Fruit fly (Drosophila melanogaster) whole organism, embryonic: ENCODE measurements around the gene CG14881.

Experiments used
- Atf6 ChIP-seq: fragments of 200-800 bp; sonication (Bioruptor generic); IDR thresholded peaks from 2 replicates; pipeline ENCODE4 v1.3.6; 2022; ENCODE audit warnings: missing biosample characterization, missing genetic modification characterization
- CG10147 ChIP-seq: fragments of 200-800 bp; sonication (Bioruptor generic); optimal IDR thresholded peaks from 2 replicates; lab custom pipeline; 2019; ENCODE audit warnings: missing biosample characterization, mild to moderate bottlenecking, missing genetic modification characterization, moderate library complexity
- CG10209 ChIP-seq: fragments of 200-800 bp; sonication (Bioruptor generic); optimal IDR thresholded peaks from 3 replicates; lab custom pipeline; 2017; ENCODE audit warnings: missing biosample characterization, mild to moderate bottlenecking, missing genetic modification characterization, missing genetic modification reagents
- CG10462 ChIP-seq: fragments of 200-800 bp; sonication (Bioruptor generic); optimal IDR thresholded peaks from 2 replicates; lab custom pipeline; 2016; ENCODE audit warnings: missing biosample characterization, missing genetic modification characterization
- CG12391 ChIP-seq: fragments of 200-800 bp; sonication (Bioruptor generic); optimal IDR thresholded peaks from 3 replicates; lab custom pipeline; 2018; ENCODE audit warnings: missing biosample characterization, mild to moderate bottlenecking, missing genetic modification characterization, moderate library complexity
- CG13424 ChIP-seq: fragments of 200-800 bp; sonication (Bioruptor generic); optimal IDR thresholded peaks from 2 replicates; lab custom pipeline; 2019; ENCODE audit warnings: missing biosample characterization, mild to moderate bottlenecking, missing genetic modification characterization, moderate library complexity
- CG14050 ChIP-seq: fragments of 200-800 bp; sonication (Bioruptor generic); IDR thresholded peaks from 3 replicates; pipeline ENCODE4 v1.3.6; 2022; ENCODE audit warnings: missing biosample characterization, missing genetic modification characterization
- CG15073 ChIP-seq: fragments of 200-800 bp; sonication (Bioruptor generic); optimal IDR thresholded peaks from 2 replicates; lab custom pipeline; 2016; ENCODE audit warnings: missing biosample characterization, missing genetic modification characterization
- CG15601 ChIP-seq: fragments of 200-800 bp; sonication (Bioruptor generic); optimal IDR thresholded peaks from 3 replicates; lab custom pipeline; 2019; ENCODE audit warnings: missing biosample characterization, mild to moderate bottlenecking, missing genetic modification characterization, moderate library complexity
- CG1602 ChIP-seq: fragments of 200-800 bp; sonication (Bioruptor generic); optimal IDR thresholded peaks from 3 replicates; lab custom pipeline; 2016; ENCODE audit warnings: missing biosample characterization, missing genetic modification characterization
- CG16863 ChIP-seq: fragments of 200-800 bp; sonication (Bioruptor generic); optimal IDR thresholded peaks from 3 replicates; lab custom pipeline; 2016; ENCODE audit warnings: missing biosample characterization, missing genetic modification characterization
- CG17328 ChIP-seq: fragments of 200-800 bp; sonication (Bioruptor generic); IDR thresholded peaks from 2 replicates; pipeline ENCODE4 v1.3.6; 2022; ENCODE audit warnings: missing biosample characterization, missing genetic modification characterization
- CG18476 ChIP-seq: fragments of 200-800 bp; sonication (Bioruptor generic); optimal IDR thresholded peaks from 2 replicates; lab custom pipeline; 2016; ENCODE audit warnings: missing biosample characterization, mild to moderate bottlenecking, missing genetic modification characterization
- CG2875 ChIP-seq: fragments of 200-800 bp; sonication (Bioruptor generic); optimal IDR thresholded peaks from 2 replicates; lab custom pipeline; 2017; ENCODE audit warnings: missing biosample characterization, mild to moderate bottlenecking, missing genetic modification characterization, missing genetic modification reagents
- CG31441 ChIP-seq: fragments of 200-800 bp; sonication (Bioruptor generic); IDR thresholded peaks from 2 replicates; pipeline ENCODE4 v1.3.6; 2022; ENCODE audit warnings: missing biosample characterization, missing genetic modification characterization
- CG3163 ChIP-seq: fragments of 200-800 bp; sonication (Bioruptor generic); optimal IDR thresholded peaks from 3 replicates; lab custom pipeline; 2016; ENCODE audit warnings: missing biosample characterization, missing genetic modification characterization
- CG6791 ChIP-seq: fragments of 200-800 bp; sonication (Bioruptor generic); IDR thresholded peaks from 3 replicates; pipeline ENCODE4 v1.3.6; 2022; ENCODE audit warnings: missing biosample characterization, missing genetic modification characterization; ENCODE audit not compliant: partially characterized antibody
- CG7271 ChIP-seq: fragments of 200-800 bp; sonication (Bioruptor generic); optimal IDR thresholded peaks from 2 replicates; lab custom pipeline; 2018; ENCODE audit warnings: missing biosample characterization, mild to moderate bottlenecking, missing genetic modification characterization, moderate library complexity
- CG8290 ChIP-seq, 3 experiments: fragments of 200-800 bp; sonication (Bioruptor generic); optimal IDR thresholded peaks; 2 replicates each; lab custom pipeline; 2016 to 2019; ENCODE audit warnings: missing biosample characterization in 3 of 3, missing genetic modification characterization in 3 of 3, mild to moderate bottlenecking in 2 of 3, moderate library complexity in 1 of 3
- Dek ChIP-seq: fragments of 200-800 bp; sonication (Bioruptor generic); optimal IDR thresholded peaks from 3 replicates; lab custom pipeline; 2019; ENCODE audit warnings: missing biosample characterization, mild to moderate bottlenecking, missing genetic modification characterization, moderate library complexity
- Dip3 ChIP-seq: fragments of 200-800 bp; sonication (Bioruptor generic); optimal IDR thresholded peaks from 3 replicates; lab custom pipeline; 2016; ENCODE audit warnings: missing biosample characterization, missing genetic modification characterization
- Dll ChIP-seq: fragments of 200-800 bp; sonication (Bioruptor generic); IDR thresholded peaks from 4 replicates; pipeline ENCODE4 v1.3.6; 2022; ENCODE audit warnings: missing biosample characterization, missing genetic modification characterization; ENCODE audit not compliant: partially characterized antibody
- Doc2 ChIP-seq: fragments of 200-800 bp; sonication (Bioruptor generic); IDR thresholded peaks from 2 replicates; pipeline ENCODE4 v1.3.6; 2022; ENCODE audit warnings: missing biosample characterization, missing genetic modification characterization
- Doc3 ChIP-seq: fragments of 200-800 bp; sonication (Bioruptor generic); IDR thresholded peaks from 3 replicates; pipeline ENCODE4 v1.3.6; 2022; ENCODE audit warnings: missing biosample characterization, missing genetic modification characterization; ENCODE audit not compliant: partially characterized antibody
- Dp ChIP-seq: fragments of 200-800 bp; sonication (Bioruptor generic); optimal IDR thresholded peaks from 2 replicates; lab custom pipeline; 2018; ENCODE audit warnings: missing biosample characterization, mild to moderate bottlenecking, missing genetic modification characterization, moderate library complexity
- Eip74EF ChIP-seq, 2 experiments: fragments of 200-800 bp in 1 of 2; fragments of >200 bp in 1 of 2; sonication (Bioruptor generic) in 1 of 2; optimal IDR thresholded peaks; 2 replicates each; lab custom pipeline; 2017 to 2019; ENCODE audit warnings: missing biosample characterization in 2 of 2, missing genetic modification characterization in 2 of 2, mild to moderate bottlenecking in 1 of 2, moderate library complexity in 1 of 2
- Ets65A ChIP-seq: fragments of 200-800 bp; sonication (Bioruptor generic); peaks from one replicate; lab custom pipeline; 2016; ENCODE audit warnings: missing biosample characterization, missing genetic modification characterization
- HLH54F ChIP-seq: fragments of 200-800 bp; sonication (Bioruptor generic); optimal IDR thresholded peaks from 3 replicates; lab custom pipeline; 2016; ENCODE audit warnings: missing biosample characterization, missing genetic modification characterization
- Hr3 ChIP-seq: fragments of 200-800 bp; sonication (Bioruptor generic); optimal IDR thresholded peaks from 3 replicates; lab custom pipeline; 2016; ENCODE audit warnings: missing biosample characterization, missing genetic modification characterization
- Lim3 ChIP-seq: fragments of 200-800 bp; sonication (Bioruptor generic); IDR thresholded peaks from 2 replicates; pipeline ENCODE4 v1.3.6; 2022; ENCODE audit warnings: missing biosample characterization, missing genetic modification characterization
- MTF-1 ChIP-seq: fragments of 200-800 bp; sonication (Bioruptor generic); optimal IDR thresholded peaks from 2 replicates; lab custom pipeline; 2018; ENCODE audit warnings: missing biosample characterization, mild to moderate bottlenecking, missing genetic modification characterization, borderline replicate concordance
- Meics ChIP-seq: fragments of 200-800 bp; sonication (Bioruptor generic); optimal IDR thresholded peaks from 2 replicates; lab custom pipeline; 2017; ENCODE audit warnings: missing biosample characterization, mild to moderate bottlenecking, missing genetic modification characterization
- Taf1 ChIP-seq: fragments of 200-800 bp; sonication (Bioruptor generic); IDR thresholded peaks from 2 replicates; pipeline ENCODE4 v1.3.6; 2022; ENCODE audit warnings: missing biosample characterization, missing genetic modification characterization
- Usf ChIP-seq: fragments of 200-800 bp; sonication (Bioruptor generic); optimal IDR thresholded peaks from 2 replicates; lab custom pipeline; 2017; ENCODE audit warnings: missing genotype, missing biosample characterization, missing genetic modification characterization
- chif ChIP-seq, 2 experiments: fragments of 200-800 bp; sonication (Bioruptor generic); optimal IDR thresholded peaks; 3 replicates each; lab custom pipeline; 2016; ENCODE audit warnings: missing biosample characterization in 2 of 2, missing genetic modification characterization in 2 of 2
- dpn ChIP-seq, 2 experiments: fragments of 200-800 bp; sonication (Bioruptor generic); optimal IDR thresholded peaks; 3 replicates each; lab custom pipeline; 2016; ENCODE audit warnings: missing biosample characterization in 2 of 2, missing genetic modification characterization in 2 of 2
- dysf ChIP-seq: fragments of 200-800 bp; sonication (Bioruptor generic); IDR thresholded peaks from 3 replicates; pipeline ENCODE4 v1.3.6; 2022; ENCODE audit warnings: missing biosample characterization, missing genetic modification characterization
- fd3F ChIP-seq: fragments of 200-800 bp; sonication (Bioruptor generic); optimal IDR thresholded peaks from 2 replicates; lab custom pipeline; 2018; ENCODE audit warnings: missing biosample characterization, mild to moderate bottlenecking, missing genetic modification characterization, moderate library complexity
- her ChIP-seq: fragments of 200-800 bp; sonication (Bioruptor generic); optimal IDR thresholded peaks from 2 replicates; lab custom pipeline; 2016; ENCODE audit warnings: missing biosample characterization, missing genetic modification characterization
- hkb ChIP-seq, 2 experiments: fragments of 200-800 bp in 1 of 2; fragments of >200 bp in 1 of 2; sonication (Bioruptor generic) in 1 of 2; IDR thresholded peaks in 1 of 2; optimal IDR thresholded peaks in 1 of 2; 2 replicates each; pipeline versions ENCODE4 v1.3.6 to Lab custom; 2017 to 2022; ENCODE audit warnings: missing biosample characterization in 1 of 2, missing genetic modification characterization in 1 of 2
- odd ChIP-seq: fragments of 200-800 bp; sonication (Bioruptor generic); optimal IDR thresholded peaks from 2 replicates; lab custom pipeline; 2017; ENCODE audit warnings: missing biosample characterization, mild to moderate bottlenecking, missing genetic modification characterization
- sens ChIP-seq: fragments of 200-800 bp; sonication (Bioruptor generic); peaks from one replicate; lab custom pipeline; 2016; ENCODE audit warnings: missing biosample characterization, missing genetic modification characterization
- seq ChIP-seq: fragments of 200-800 bp; sonication (Bioruptor generic); IDR thresholded peaks from 2 replicates; pipeline ENCODE4 v1.3.6; 2022; ENCODE audit warnings: missing biosample characterization, missing genetic modification characterization
- tna ChIP-seq: fragments of 200-800 bp; sonication (Bioruptor generic); IDR thresholded peaks from 2 replicates; pipeline ENCODE4 v1.3.6; 2022; ENCODE audit warnings: missing biosample characterization, missing genetic modification characterization; ENCODE audit not compliant: partially characterized antibody
- trem ChIP-seq: fragments of 200-800 bp; optimal IDR thresholded peaks from 3 replicates; lab custom pipeline; 2019; ENCODE audit warnings: missing biosample characterization, mild to moderate bottlenecking, missing genetic modification characterization, moderate library complexity
- wek ChIP-seq: fragments of 200-800 bp; sonication (Bioruptor generic); optimal IDR thresholded peaks from 3 replicates; lab custom pipeline; 2018; ENCODE audit warnings: missing biosample characterization, mild to moderate bottlenecking, missing genetic modification characterization, moderate library complexity
- zen ChIP-seq: fragments of 200-800 bp; sonication (Bioruptor generic); optimal IDR thresholded peaks from 3 replicates; lab custom pipeline; 2018; ENCODE audit warnings: missing biosample characterization, mild to moderate bottlenecking, missing genetic modification characterization, moderate library complexity
- zen2 ChIP-seq: fragments of 200-800 bp; sonication (Bioruptor generic); IDR thresholded peaks from 3 replicates; pipeline ENCODE4 v1.3.6; 2022; ENCODE audit warnings: missing biosample characterization, missing genetic modification characterization; ENCODE audit not compliant: partially characterized antibody

The CG14881 gene

DNA sequence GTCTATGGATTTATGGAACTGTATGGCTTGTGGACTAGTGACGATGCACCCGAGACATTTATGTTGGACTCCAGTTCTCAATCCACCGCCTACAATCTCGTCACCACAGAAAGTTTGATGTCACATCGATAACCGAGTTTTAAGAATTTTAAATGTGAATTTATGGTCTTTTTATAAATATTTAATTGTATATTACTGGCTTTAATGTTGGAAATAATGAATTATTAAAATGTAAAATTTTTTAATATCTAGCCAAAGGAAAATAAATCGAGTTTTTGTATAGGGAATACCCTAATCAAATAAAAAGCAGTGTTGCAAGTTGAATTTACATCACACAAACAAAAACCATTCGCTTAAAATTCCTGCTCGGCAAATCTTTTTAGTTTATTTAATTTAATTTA lies 2.0 kb upstream of the CG14881 start, which contains the start of gene Fntb (continued):
- TF ChIP-seq CG6791 (no peak), hkb (optimal IDR thresholded peaks at IDR 0.05; lab: Kevin White, UChicago) (no peak), hkb (GFP tag; IDR thresholded peaks at IDR 0.05; lab: Robert Waterston, UW) (peak; percentile 65), Taf1 (GFP tag; lab: Robert Waterston, UW) (no peak), Hr3 (GFP tag; lab: Kevin White, UChicago) (peak; percentile 76), dysf (peak; percentile 74), CG1602 (peak; percentile 53), CG10209 (peak; percentile 73), CG14050 (peak; percentile 42; the same call in 2 of the 3 replicates), Doc2 (GFP tag; lab: Robert Waterston, UW) (no peak), odd (GFP tag; lab: Kevin White, UChicago) (no peak), sens (GFP tag; lab: Kevin White, UChicago) (peak; percentile 81), CG8290 (GFP tag; optimal IDR thresholded peaks at IDR 0.05; lab: Kevin White, UChicago) (peak; percentile 52), CG8290 (tag; optimal IDR thresholded peaks at IDR 0.05; lab: Kevin White, UChicago) (no peak), MTF-1 (GFP tag; lab: Kevin White, UChicago) (no peak), CG15073 (GFP tag; lab: Kevin White, UChicago) (peak; percentile 13), Dll (GFP tag; lab: Robert Waterston, UW) (0 out of 4 replicates have a peak, but pooled peaks have one; percentile 27), CG10462 (GFP tag; lab: Kevin White, UChicago) (no peak), Dp (GFP tag; lab: Kevin White, UChicago) (no peak), zen (tag; lab: Kevin White, UChicago) (peak; percentile 56), seq (GFP tag; lab: Robert Waterston, UW) (0 out of 2 replicates have a peak, but pooled peaks have one; percentile 15), CG10147 (peak; percentile 71), CG2875 (GFP tag; lab: Kevin White, UChicago) (peak; percentile 44), CG17328 (GFP tag; lab: Robert Waterston, UW) (0 out of 2 replicates have a peak, but pooled peaks have one; percentile 38), CG13424 (peak; percentile 83), wek (GFP tag; lab: Kevin White, UChicago) (peak; percentile 94), CG31441 (GFP tag; lab: Robert Waterston, UW) (peak; percentile 86), HLH54F (peak; percentile 51), CG16863 (GFP tag; lab: Kevin White, UChicago) (peak; percentile 7), Doc3 (GFP tag; lab: Robert Waterston, UW) (0 out of 3 replicates have a peak, but pooled peaks have one; percentile 24), Ets65A (GFP tag; lab: Kevin White, UChicago) (peak; percentile 95), zen2 (GFP tag; lab: Robert Waterston, UW) (no peak), tna (GFP tag; lab: Robert Waterston, UW) (no peak), CG3163 (GFP tag; lab: Kevin White, UChicago) (no peak), Usf (no peak), trem (peak; percentile 74), Meics (GFP tag; lab: Kevin White, UChicago) (peak; percentile 99), Dek (tag; lab: Kevin White, UChicago) (peak; percentile 69), CG12391 (tag; lab: Kevin White, UChicago) (peak; percentile 88), CG7271 (no peak), her (no peak), Lim3 (GFP tag; lab: Robert Waterston, UW) (no peak), Eip74EF (GFP tag; optimal IDR thresholded peaks at IDR 0.05; lab: Kevin White, UChicago) (no peak), CG18476 (GFP tag; lab: Kevin White, UChicago) (peak; percentile 65), Atf6 (GFP tag; lab: Robert Waterston, UW) (peak; percentile 45; the same call in 1 of the 2 replicates), fd3F (GFP tag; lab: Kevin White, UChicago) (peak; percentile 55), dpn (GFP tag; optimal IDR thresholded peaks at IDR 0.05; lab: Kevin White, UChicago) (peak in 1 of 2 experiments; percentile 66), chif (GFP tag; optimal IDR thresholded peaks at IDR 0.05; lab: Kevin White, UChicago) (peak in 1 of 2 experiments; percentile 36), Dip3 (GFP tag; lab: Kevin White, UChicago) (no peak), CG15601 (tag; lab: Kevin White, UChicago) (peak; percentile 58)
